Worm (Caenorhabditis elegans) whole organism, L2 larva: ENCODE results near the gene E02H1.1.

Experiments
- C34F6.9 ChIP-seq: fragments of 150-350 bp; optimal IDR thresholded peaks from 2 replicates; lab custom pipeline; 2014; ENCODE audit warnings: missing biosample characterization, missing genetic modification characterization
- F13H6.1 ChIP-seq: sonication (generic microtip); optimal IDR thresholded peaks from 2 replicates; lab custom pipeline; 2016; ENCODE audit warnings: missing genetic modification characterization, missing compliant biosample characterization
- R02D3.7 ChIP-seq: fragments of 150-350 bp; optimal IDR thresholded peaks from 2 replicates; lab custom pipeline; 2014; ENCODE audit warnings: missing biosample characterization, missing genetic modification characterization
- Y55F3AM.14 ChIP-seq: fragments of 200-800 bp; sonication (Bioruptor generic); optimal IDR thresholded peaks from 2 replicates; lab custom pipeline; 2018; ENCODE audit warnings: mild to moderate bottlenecking, missing genetic modification characterization, missing compliant biosample characterization
- ZK546.5 ChIP-seq: sonication (generic microtip); optimal IDR thresholded peaks from 2 replicates; lab custom pipeline; 2017; ENCODE audit warnings: missing biosample characterization, missing genetic modification characterization
- alr-1 ChIP-seq: fragments of 150-350 bp; optimal IDR thresholded peaks from 2 replicates; lab custom pipeline; 2014; ENCODE audit warnings: missing biosample characterization, missing genetic modification characterization
- aly-2 ChIP-seq: fragments of 150-350 bp; optimal IDR thresholded peaks from 2 replicates; lab custom pipeline; 2014; ENCODE audit warnings: missing biosample characterization, missing genetic modification characterization
- ama-1 ChIP-seq: fragments of 150-350 bp; optimal IDR thresholded peaks from 2 replicates; lab custom pipeline; 2018; ENCODE audit warnings: inconsistent platforms
- blmp-1 ChIP-seq: sonication (generic microtip); optimal IDR thresholded peaks from 2 replicates; lab custom pipeline; 2017; ENCODE audit warnings: missing genetic modification characterization, mild to moderate bottlenecking, missing compliant biosample characterization, antibody characterized with exemption, moderate library complexity; ENCODE audit not compliant: insufficient read depth
- ceh-16 ChIP-seq: fragments of 150-350 bp; optimal IDR thresholded peaks from 2 replicates; lab custom pipeline; 2014; ENCODE audit warnings: missing biosample characterization, missing genetic modification characterization
- ceh-82 ChIP-seq: fragments of 150-350 bp; optimal IDR thresholded peaks from 2 replicates; lab custom pipeline; 2014; ENCODE audit warnings: missing biosample characterization, missing genetic modification characterization
- crh-2 ChIP-seq: sonication (generic microtip); optimal IDR thresholded peaks from 2 replicates; lab custom pipeline; 2017; ENCODE audit warnings: missing biosample characterization, missing genetic modification characterization
- dmd-4 ChIP-seq: sonication (generic microtip); optimal IDR thresholded peaks from 2 replicates; lab custom pipeline; 2017; ENCODE audit warnings: missing biosample characterization, missing genetic modification characterization
- egl-27 ChIP-seq: sonication (generic microtip); optimal IDR thresholded peaks from 3 replicates; lab custom pipeline; 2017; ENCODE audit warnings: missing biosample characterization, missing genetic modification reagents, missing genetic modification characterization
- elt-1 ChIP-seq: fragments of 150-350 bp; optimal IDR thresholded peaks from 2 replicates; lab custom pipeline; 2014; ENCODE audit warnings: missing biosample characterization, missing genetic modification characterization
- elt-3 ChIP-seq: sonication (generic microtip); optimal IDR thresholded peaks from 2 replicates; lab custom pipeline; 2017; ENCODE audit warnings: missing biosample characterization, missing genetic modification characterization
- fos-1 ChIP-seq: fragments of 150-350 bp; optimal IDR thresholded peaks from 2 replicates; lab custom pipeline; 2014; ENCODE audit warnings: missing biosample characterization, missing genetic modification characterization
- gmeb-1 ChIP-seq: fragments of 150-350 bp; optimal IDR thresholded peaks from 2 replicates; lab custom pipeline; 2014; ENCODE audit warnings: missing biosample characterization, missing genetic modification characterization
- lin-11 ChIP-seq: fragments of 150-350 bp; sonication (generic microtip); optimal IDR thresholded peaks from 2 replicates; lab custom pipeline; 2014; ENCODE audit warnings: missing biosample characterization, missing genetic modification characterization, inconsistent platforms, mixed read lengths
- lin-13 ChIP-seq: fragments of 150-350 bp; optimal IDR thresholded peaks from 2 replicates; lab custom pipeline; 2014; ENCODE audit warnings: missing biosample characterization, missing genetic modification reagents, missing genetic modification characterization
- lin-39 ChIP-seq: fragments of 150-350 bp; optimal IDR thresholded peaks from 2 replicates; lab custom pipeline; 2014; ENCODE audit warnings: missing biosample characterization, missing genetic modification reagents, missing genetic modification characterization
- lsy-2 ChIP-seq, 2 experiments: fragments of 150-350 bp in 1 of 2; sonication (generic microtip) in 1 of 2; optimal IDR thresholded peaks; 2 replicates each; lab custom pipeline; 2014 to 2017; ENCODE audit warnings: missing biosample characterization in 2 of 2, missing genetic modification characterization in 2 of 2
- mab-5 ChIP-seq: fragments of 150-350 bp; optimal IDR thresholded peaks from 2 replicates; lab custom pipeline; 2014; ENCODE audit warnings: missing biosample characterization, missing genetic modification characterization
- mbf-1 ChIP-seq: sonication (generic microtip); optimal IDR thresholded peaks from 2 replicates; lab custom pipeline; 2017; ENCODE audit warnings: missing biosample characterization, missing genetic modification characterization
- mdl-1 ChIP-seq, 2 experiments: fragments of 150-350 bp in 1 of 2; sonication (generic microtip) in 1 of 2; optimal IDR thresholded peaks; 2 replicates each; lab custom pipeline; 2017; ENCODE audit warnings: missing biosample characterization in 2 of 2, missing genetic modification characterization in 2 of 2
- nhr-10 ChIP-seq: sonication (generic microtip); optimal IDR thresholded peaks from 2 replicates; lab custom pipeline; 2017; ENCODE audit warnings: missing biosample characterization, missing genetic modification characterization
- nhr-11 ChIP-seq: fragments of 150-350 bp; optimal IDR thresholded peaks from 2 replicates; lab custom pipeline; 2014; ENCODE audit warnings: missing biosample characterization, missing genetic modification characterization
- nhr-12 ChIP-seq: fragments of 150-350 bp; optimal IDR thresholded peaks from 2 replicates; lab custom pipeline; 2014; ENCODE audit warnings: missing biosample characterization, missing genetic modification characterization
- nhr-129 ChIP-seq: fragments of 150-350 bp; optimal IDR thresholded peaks from 2 replicates; lab custom pipeline; 2014; ENCODE audit warnings: missing biosample characterization, missing genetic modification characterization
- nhr-21 ChIP-seq: fragments of 150-350 bp; optimal IDR thresholded peaks from 2 replicates; lab custom pipeline; 2014; ENCODE audit warnings: missing biosample characterization, missing genetic modification characterization
- nhr-23 ChIP-seq: fragments of 150-350 bp; optimal IDR thresholded peaks from 2 replicates; lab custom pipeline; 2014; ENCODE audit warnings: missing biosample characterization, missing genetic modification reagents, missing genetic modification characterization
- nhr-237 ChIP-seq: fragments of 150-350 bp; optimal IDR thresholded peaks from 2 replicates; lab custom pipeline; 2014; ENCODE audit warnings: missing biosample characterization, missing genetic modification characterization
- nhr-25 ChIP-seq: fragments of 150-350 bp; sonication (generic microtip); optimal IDR thresholded peaks from 3 replicates; lab custom pipeline; 2014; ENCODE audit warnings: missing biosample characterization, missing genetic modification characterization
- nhr-6 ChIP-seq: fragments of 150-350 bp; optimal IDR thresholded peaks from 2 replicates; lab custom pipeline; 2014; ENCODE audit warnings: missing biosample characterization, missing genetic modification characterization
- nhr-77 ChIP-seq: fragments of 150-350 bp; optimal IDR thresholded peaks from 2 replicates; lab custom pipeline; 2014; ENCODE audit warnings: missing biosample characterization, missing genetic modification characterization
- peb-1 ChIP-seq: fragments of 150-350 bp; optimal IDR thresholded peaks from 2 replicates; lab custom pipeline; 2014; ENCODE audit warnings: missing biosample characterization, missing genetic modification characterization
- sem-4 ChIP-seq: fragments of 150-350 bp; optimal IDR thresholded peaks from 2 replicates; lab custom pipeline; 2014; ENCODE audit warnings: missing biosample characterization, missing genetic modification reagents, missing genetic modification characterization
- skn-1 ChIP-seq: sonication (generic microtip); optimal IDR thresholded peaks from 2 replicates; lab custom pipeline; 2017; ENCODE audit warnings: missing biosample characterization, missing genetic modification characterization
- sma-3 ChIP-seq: sonication (generic microtip); optimal IDR thresholded peaks from 2 replicates; lab custom pipeline; 2016; ENCODE audit warnings: missing genetic modification reagents, missing genetic modification characterization, missing compliant biosample characterization
- sma-9 ChIP-seq, 2 experiments: fragments of 150-350 bp in 1 of 2; sonication (generic microtip) in 1 of 2; optimal IDR thresholded peaks; 2 replicates each; lab custom pipeline; 2014 to 2016; ENCODE audit warnings: missing genetic modification characterization in 2 of 2, mild to moderate bottlenecking in 1 of 2, missing biosample characterization in 1 of 2, missing compliant biosample characterization in 1 of 2, missing genetic modification reagents in 1 of 2, moderate library complexity in 1 of 2
- snpc-4 ChIP-seq: fragments of 150-350 bp; optimal IDR thresholded peaks from 2 replicates; lab custom pipeline; 2014; ENCODE audit warnings: missing biosample characterization, missing genetic modification characterization
- unc-39 ChIP-seq: fragments of 150-350 bp; optimal IDR thresholded peaks from 2 replicates; lab custom pipeline; 2014; ENCODE audit warnings: missing biosample characterization, missing genetic modification characterization
- unc-55 ChIP-seq: fragments of 150-350 bp; sonication (generic microtip); optimal IDR thresholded peaks from 3 replicates; lab custom pipeline; 2014; ENCODE audit warnings: missing biosample characterization, missing genetic modification reagents, missing genetic modification characterization
- unc-62 ChIP-seq: fragments of 150-350 bp; optimal IDR thresholded peaks from 2 replicates; lab custom pipeline; 2014; ENCODE audit warnings: missing biosample characterization, missing genetic modification reagents, missing genetic modification characterization
- zag-1 ChIP-seq: fragments of 150-350 bp; optimal IDR thresholded peaks from 2 replicates; lab custom pipeline; 2014; ENCODE audit warnings: missing biosample characterization, missing genetic modification characterization
- ztf-1 ChIP-seq: fragments of 200-800 bp; sonication (Bioruptor generic); conservative IDR thresholded peaks from 2 replicates; pipeline ENCODE4 v1.3.6; 2022; ENCODE audit warnings: missing genetic modification characterization, missing compliant biosample characterization
- ztf-11 ChIP-seq: sonication (generic microtip); optimal IDR thresholded peaks from 2 replicates; lab custom pipeline; 2017; ENCODE audit warnings: missing biosample characterization, missing genetic modification characterization
- ztf-4 ChIP-seq: fragments of 150-350 bp; optimal IDR thresholded peaks from 2 replicates; lab custom pipeline; 2014; ENCODE audit warnings: missing biosample characterization, missing genetic modification characterization

Gene E02H1.1

DNA sequence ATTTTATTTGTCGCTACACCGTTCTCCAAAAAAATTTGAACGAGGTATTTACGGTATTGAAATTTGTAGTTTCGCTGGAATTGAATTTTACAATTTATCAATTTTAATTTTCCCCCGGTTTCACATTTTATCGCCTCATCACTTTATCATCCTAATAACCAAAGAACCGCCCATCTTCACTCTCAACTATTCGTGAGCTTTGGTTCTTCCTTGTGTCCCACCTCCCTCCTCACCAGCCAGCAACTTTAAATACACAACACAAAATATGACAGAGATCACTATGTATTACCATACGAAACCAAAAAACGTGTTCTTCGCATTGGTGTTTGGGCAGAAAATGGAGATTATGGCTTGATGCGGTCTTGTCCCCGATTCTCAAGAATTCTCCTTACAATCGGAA is 13.1 kb upstream of the E02H1.1 start:
- TF ChIP-seq sma-9 (GFP tag; optimal IDR thresholded peaks at IDR 0.05; lab: Kevin White, UChicago), result peak; percentile 65
- TF ChIP-seq sma-9 (tag; optimal IDR thresholded peaks at IDR 0.05; lab: Kevin White, UChicago), result no peak
- TF ChIP-seq ztf-11 (tag; lab: Kevin White, UChicago), result no peak
- peak; percentile 10 for TF ChIP-seq crh-2 (tag; lab: Kevin White, UChicago)
- no peak for TF ChIP-seq ceh-82
- TF ChIP-seq nhr-25, result peak; percentile 13
- TF ChIP-seq nhr-129 (tag; lab: Kevin White, UChicago), result peak; percentile 40
- peak; percentile 14 for TF ChIP-seq gmeb-1 (tag; lab: Kevin White, UChicago)
- TF ChIP-seq fos-1 (tag; lab: Kevin White, UChicago), result peak; percentile 8

DNA sequence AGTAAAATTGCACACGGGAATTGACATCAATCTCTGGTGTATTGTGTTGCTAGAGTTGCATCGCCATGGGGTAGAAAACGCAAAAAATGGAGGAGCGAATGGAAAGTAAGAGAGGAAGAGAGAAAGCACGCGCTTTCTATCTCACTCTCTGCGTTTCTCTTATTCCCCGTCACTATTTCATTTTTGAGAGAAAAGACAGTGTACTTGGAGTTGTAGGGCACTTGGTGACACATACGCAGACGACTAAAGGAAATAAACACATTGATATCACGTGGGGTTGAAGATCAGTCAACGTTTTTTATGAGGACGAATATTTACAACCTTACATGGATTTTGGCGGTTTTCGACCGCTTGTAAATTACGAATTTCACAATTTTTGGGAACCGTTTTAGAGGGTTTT is 12.5 kb upstream of the E02H1.1 start:
- TF ChIP-seq fos-1 (tag; lab: Kevin White, UChicago), result peak; percentile 96
- no peak for TF ChIP-seq mbf-1 (tag; lab: Kevin White, UChicago)
- peak; percentile 45 for TF ChIP-seq skn-1 (tag; lab: Kevin White, UChicago)
- peak; percentile 96 for TF ChIP-seq nhr-6 (tag; lab: Kevin White, UChicago)
- TF ChIP-seq nhr-10, result peak; percentile 54
- peak; percentile 98 for TF ChIP-seq C34F6.9 (tag; lab: Kevin White, UChicago)
- TF ChIP-seq nhr-11, result peak; percentile 68
- TF ChIP-seq nhr-237, result no peak
- peak; percentile 32 to 95 for TF ChIP-seq lsy-2 (tag; optimal IDR thresholded peaks at IDR 0.05; lab: Kevin White, UChicago)
- no peak for TF ChIP-seq nhr-23 (tag; lab: Kevin White, UChicago)
- TF ChIP-seq nhr-25, result peak; percentile 97
- TF ChIP-seq elt-3 (tag; lab: Kevin White, UChicago), result no peak
- TF ChIP-seq elt-1 (tag; lab: Kevin White, UChicago), result no peak
- TF ChIP-seq R02D3.7, result peak; percentile 22
- peak; percentile 57 for TF ChIP-seq ama-1
- TF ChIP-seq lin-39 (tag; lab: Kevin White, UChicago), result no peak
- TF ChIP-seq sma-3, result peak; percentile 96
- no peak for TF ChIP-seq nhr-77 (tag; lab: Kevin White, UChicago)
- peak; percentile 99 for TF ChIP-seq sma-9 (GFP tag; optimal IDR thresholded peaks at IDR 0.05; lab: Kevin White, UChicago)
- peak; percentile 70 for TF ChIP-seq sma-9 (tag; optimal IDR thresholded peaks at IDR 0.05; lab: Kevin White, UChicago)
- no peak for TF ChIP-seq ceh-16 (tag; lab: Kevin White, UChicago)
- peak; percentile 67 for TF ChIP-seq unc-55 (GFP tag; lab: Kevin White, UChicago)
- TF ChIP-seq unc-62 (GFP tag; lab: Kevin White, UChicago), result peak; percentile 84
- TF ChIP-seq Y55F3AM.14, result peak; percentile 79
- no peak for TF ChIP-seq ZK546.5 (tag; lab: Kevin White, UChicago)
- no peak for TF ChIP-seq lin-11 (tag; lab: Kevin White, UChicago)
- peak; percentile 79 for TF ChIP-seq mab-5 (tag; lab: Kevin White, UChicago)
- no peak for TF ChIP-seq ztf-1 (GFP tag; lab: Robert Waterston, UW)
- peak; percentile 99 to 100 for TF ChIP-seq mdl-1 (tag; optimal IDR thresholded peaks at IDR 0.05; lab: Kevin White, UChicago)
- no peak for TF ChIP-seq dmd-4 (tag; lab: Kevin White, UChicago)
- TF ChIP-seq aly-2 (tag; lab: Kevin White, UChicago), result no peak
- TF ChIP-seq lin-13 (GFP tag; lab: Kevin White, UChicago), result peak; percentile 84
- no peak for TF ChIP-seq ceh-82
- peak; percentile 53 for TF ChIP-seq snpc-4
- TF ChIP-seq sem-4, result peak; percentile 93
- no peak for TF ChIP-seq nhr-12 (tag; lab: Kevin White, UChicago)
- peak; percentile 98 for TF ChIP-seq nhr-129 (tag; lab: Kevin White, UChicago)
- TF ChIP-seq crh-2 (tag; lab: Kevin White, UChicago), result peak; percentile 97
- TF ChIP-seq unc-39 (tag; lab: Kevin White, UChicago), result no peak
- no peak for TF ChIP-seq peb-1 (tag; lab: Kevin White, UChicago)
- TF ChIP-seq nhr-21 (tag; lab: Kevin White, UChicago), result peak; percentile 97
- TF ChIP-seq gmeb-1 (tag; lab: Kevin White, UChicago), result peak; percentile 87
- peak; percentile 96 for TF ChIP-seq egl-27 (tag; lab: Kevin White, UChicago)
- peak; percentile 96 for TF ChIP-seq blmp-1
- TF ChIP-seq alr-1, result peak; percentile 76
- TF ChIP-seq F13H6.1 (tag; lab: Kevin White, UChicago), result peak; percentile 96
- peak; percentile 92 for TF ChIP-seq ztf-4 (tag; lab: Kevin White, UChicago)
- TF ChIP-seq zag-1 (tag; lab: Kevin White, UChicago), result peak; percentile 78
- TF ChIP-seq ztf-11 (tag; lab: Kevin White, UChicago), result no peak
